Worm (Caenorhabditis elegans): Measurements from ENCODE around the gene T23B12.6.

- TF ChIP-seq ztf-4 (tag; optimal IDR thresholded peaks at IDR 0.05), result peak; percentile 42
- no peak for TF ChIP-seq ZK546.5 (tag; optimal IDR thresholded peaks at IDR 0.05)
- peak; percentile 77 for TF ChIP-seq sma-3 (GFP tag; optimal IDR thresholded peaks at IDR 0.05)
- peak; percentile 61 for TF ChIP-seq nhr-21 (tag; optimal IDR thresholded peaks at IDR 0.05)
- TF ChIP-seq skn-1 (tag; optimal IDR thresholded peaks at IDR 0.05), result peak; percentile 63
Observed at ce11 chrV:8462074-8462473, 1.9 kb upstream of the T23B12.6 start, which contains the start of the genes dnj-22 and natc-1.

Measured in whole organism, L2 larva.